Worm (Caenorhabditis elegans): ENCODE results near the gene F07C3.2.

- TF ChIP-seq med-1 (GFP tag; optimal IDR thresholded peaks at IDR 0.05; ENCODE audit: insufficient read depth) (no peak), cog-1 (tag; optimal IDR thresholded peaks at IDR 0.05) (no peak), ztf-23 (GFP tag; IDR thresholded peaks at IDR 0.05) (no peak), klf-2 (GFP tag; conservative IDR thresholded peaks at IDR 0.05) (no peak), tab-1 (GFP tag; IDR thresholded peaks at IDR 0.05) (no peak), ztf-29 (GFP tag; IDR thresholded peaks at IDR 0.05) (no peak)
Measured at ce11 chrV:9247416-9247815, 21.5 kb downstream of the F07C3.2 start.
